Worm (Caenorhabditis elegans): Measurements from ENCODE around the gene rbm-26.

rbm-26 gene

ce11 chrIII:5677790-5678189 is 33.6 kb upstream of the rbm-26 start, which contains the start of gene F54E7.9:
F54E7.9 (minus strand) TSS chrIII:5677890.
- no peak for TF ChIP-seq pes-1 (GFP tag; IDR thresholded peaks at IDR 0.05)

ce11 chrIII:5678935-5679334 is 32.4 kb upstream of the rbm-26 start, which contains the start of the genes ska-3 and rps-12:
ska-3 (minus strand) TSS chrIII:5679005.
rps-12 (plus strand) TSS chrIII:5679298.
- peak; percentile 15 for TF ChIP-seq B0310.2 (tag; optimal IDR thresholded peaks at IDR 0.05)
- TF ChIP-seq hmbx-1 (tag; optimal IDR thresholded peaks at IDR 0.05): no peak
- peak; percentile 69 for TF ChIP-seq flt-1 (GFP tag; IDR thresholded peaks at IDR 0.05)
- TF ChIP-seq pes-1 (GFP tag; IDR thresholded peaks at IDR 0.05): peak; percentile 72
- peak; percentile 95 for TF ChIP-seq F13C5.2 (tag; optimal IDR thresholded peaks at IDR 0.05)
- peak; percentile 49; the same call in 1 of the 2 replicates for TF ChIP-seq tbx-37 (GFP tag; conservative IDR thresholded peaks at IDR 0.05)
- no peak for TF ChIP-seq tra-4 (tag; optimal IDR thresholded peaks at IDR 0.05)
- TF ChIP-seq hmg-4 (GFP tag; optimal IDR thresholded peaks at IDR 0.05): peak; percentile 70
- 0 out of 2 replicates have a peak, but pooled peaks have one; percentile 17 for TF ChIP-seq tbx-11 (GFP tag; IDR thresholded peaks at IDR 0.05)
- TF ChIP-seq hnd-1 (tag; optimal IDR thresholded peaks at IDR 0.05): peak; percentile 8
- TF ChIP-seq sea-1 (GFP tag; conservative IDR thresholded peaks at IDR 0.05): no peak; the same call in 1 of the 2 replicates

- TF ChIP-seq tra-4 (tag; optimal IDR thresholded peaks at IDR 0.05) (no peak), scrt-1 (GFP tag; IDR thresholded peaks at IDR 0.05) (no peak), ets-7 (tag; optimal IDR thresholded peaks at IDR 0.05) (no peak), hmg-4 (GFP tag; optimal IDR thresholded peaks at IDR 0.05) (no peak), ama-1 (optimal IDR thresholded peaks at IDR 0.05) (no peak), hmbx-1 (tag; optimal IDR thresholded peaks at IDR 0.05) (no peak), ceh-13 (GFP tag; optimal IDR thresholded peaks at IDR 0.05) (no peak), B0310.2 (tag; optimal IDR thresholded peaks at IDR 0.05) (no peak), tbx-37 (GFP tag; conservative IDR thresholded peaks at IDR 0.05) (no peak), aly-1 (tag; optimal IDR thresholded peaks at IDR 0.05) (no peak), ceh-36 (tag; optimal IDR thresholded peaks at IDR 0.05) (no peak), sea-1 (GFP tag; conservative IDR thresholded peaks at IDR 0.05) (no peak), hnd-1 (tag; optimal IDR thresholded peaks at IDR 0.05) (no peak)
These were observed 31.2 kb upstream of the rbm-26 start, which contains the start of gene pst-2 for ce11 chrIII:5680141-5680540. pst-2 (plus strand) TSS chrIII:5680433.

ce11 chrIII:5683998-5684397 is 27.3 kb upstream of the rbm-26 start, which contains the start of gene rcan-1:
rcan-1 (minus strand) TSS chrIII:5684098.
- no peak for TF ChIP-seq flt-1 (GFP tag; IDR thresholded peaks at IDR 0.05)
- no peak for TF ChIP-seq B0310.2 (tag; optimal IDR thresholded peaks at IDR 0.05)
- no peak for TF ChIP-seq ets-7 (tag; optimal IDR thresholded peaks at IDR 0.05)
- no peak for TF ChIP-seq sea-1 (GFP tag; conservative IDR thresholded peaks at IDR 0.05)
- no peak for TF ChIP-seq hmbx-1 (tag; optimal IDR thresholded peaks at IDR 0.05)
- no peak for TF ChIP-seq aly-1 (tag; optimal IDR thresholded peaks at IDR 0.05)

- TF ChIP-seq hmg-4 (GFP tag; optimal IDR thresholded peaks at IDR 0.05): peak; percentile 1
- TF ChIP-seq scrt-1 (GFP tag; IDR thresholded peaks at IDR 0.05): no peak
- no peak for TF ChIP-seq tbx-11 (GFP tag; IDR thresholded peaks at IDR 0.05)
These were observed 23.1 kb upstream of the rbm-26 start for ce11 chrIII:5688246-5688645.

ce11 chrIII:5691826-5692225 is 19.5 kb upstream of the rbm-26 start:
- TF ChIP-seq scrt-1 (GFP tag; IDR thresholded peaks at IDR 0.05): no peak
- TF ChIP-seq sea-1 (GFP tag; conservative IDR thresholded peaks at IDR 0.05): no peak
- TF ChIP-seq ceh-13 (GFP tag; optimal IDR thresholded peaks at IDR 0.05): no peak
- no peak for TF ChIP-seq aly-1 (tag; optimal IDR thresholded peaks at IDR 0.05)
- no peak for TF ChIP-seq tbx-37 (GFP tag; conservative IDR thresholded peaks at IDR 0.05)
- TF ChIP-seq F13C5.2 (tag; optimal IDR thresholded peaks at IDR 0.05): no peak
- TF ChIP-seq B0310.2 (tag; optimal IDR thresholded peaks at IDR 0.05): no peak
- TF ChIP-seq tbx-11 (GFP tag; IDR thresholded peaks at IDR 0.05): no peak
- TF ChIP-seq hmbx-1 (tag; optimal IDR thresholded peaks at IDR 0.05): no peak
- no peak for TF ChIP-seq ama-1 (optimal IDR thresholded peaks at IDR 0.05)

- TF ChIP-seq pes-1 (GFP tag; IDR thresholded peaks at IDR 0.05) (no peak), F13C5.2 (tag; optimal IDR thresholded peaks at IDR 0.05) (peak; percentile 61)
These were observed 18.7 kb upstream of the rbm-26 start, which contains the start of the genes abi-1 and arle-14 for ce11 chrIII:5692690-5693089. abi-1 (minus strand) TSS chrIII:5692740. arle-14 (plus strand) TSS chrIII:5692906.

- no peak for TF ChIP-seq flt-1 (GFP tag; IDR thresholded peaks at IDR 0.05)
- peak; percentile 22 for TF ChIP-seq ceh-36 (tag; optimal IDR thresholded peaks at IDR 0.05)
These were observed 17.6 kb upstream of the rbm-26 start, which contains the start of gene B0336.13 for ce11 chrIII:5693736-5694135. B0336.13 (plus strand) TSS chrIII:5694036.

- TF ChIP-seq ceh-36 (tag; optimal IDR thresholded peaks at IDR 0.05) (no peak), ets-7 (tag; optimal IDR thresholded peaks at IDR 0.05) (no peak), ama-1 (optimal IDR thresholded peaks at IDR 0.05) (no peak), tra-4 (tag; optimal IDR thresholded peaks at IDR 0.05) (no peak), scrt-1 (GFP tag; IDR thresholded peaks at IDR 0.05) (no peak), B0310.2 (tag; optimal IDR thresholded peaks at IDR 0.05) (no peak), flt-1 (GFP tag; IDR thresholded peaks at IDR 0.05) (no peak), aly-1 (tag; optimal IDR thresholded peaks at IDR 0.05) (no peak), pes-1 (GFP tag; IDR thresholded peaks at IDR 0.05) (no peak), hnd-1 (tag; optimal IDR thresholded peaks at IDR 0.05) (no peak), tbx-37 (GFP tag; conservative IDR thresholded peaks at IDR 0.05) (no peak), F13C5.2 (tag; optimal IDR thresholded peaks at IDR 0.05) (no peak), hmbx-1 (tag; optimal IDR thresholded peaks at IDR 0.05) (no peak), tbx-11 (GFP tag; IDR thresholded peaks at IDR 0.05) (no peak), ceh-13 (GFP tag; optimal IDR thresholded peaks at IDR 0.05) (no peak), sea-1 (GFP tag; conservative IDR thresholded peaks at IDR 0.05) (no peak), hmg-4 (GFP tag; optimal IDR thresholded peaks at IDR 0.05) (no peak)
These were observed 14.1 kb upstream of the rbm-26 start, which contains the start of gene B0336.7 for ce11 chrIII:5697266-5697665. B0336.7 (minus strand) TSS chrIII:5697366.
